Worm (Caenorhabditis elegans): Measurements from ENCODE around the gene C01G12.5.

C01G12.5 gene

DNA sequence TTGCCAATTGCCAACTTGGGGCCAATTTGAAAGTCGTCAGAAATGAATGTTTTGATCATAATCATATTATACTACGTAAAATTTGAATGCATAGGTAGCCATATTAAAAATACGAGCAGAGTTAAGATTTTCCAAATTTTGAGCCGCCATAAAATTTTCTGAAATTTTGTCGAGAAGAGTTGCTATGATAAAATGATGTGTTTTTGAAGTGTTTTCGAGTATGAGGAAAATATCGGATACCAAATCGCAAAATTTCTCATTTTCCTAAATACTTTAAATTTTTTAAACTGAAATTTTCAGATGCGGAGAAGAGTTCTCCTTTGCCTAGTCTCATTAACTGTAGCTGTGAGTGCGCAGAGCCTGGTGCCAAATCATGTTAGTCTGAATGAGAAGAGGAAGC lies 40.0 kb upstream of the C01G12.5 start, which contains the start of gene tag-297:
TSS of gene tag-297 (plus strand) at position 301 of the 400 bp plus-strand sequence.
- TF ChIP-seq cebp-2 (GFP tag; IDR thresholded peaks at IDR 0.05) (no peak), lir-1 (GFP tag; conservative IDR thresholded peaks at IDR 0.05) (no peak), dpl-1 (GFP tag; optimal IDR thresholded peaks at IDR 0.05) (no peak), T26A5.8 (tag; optimal IDR thresholded peaks at IDR 0.05) (no peak), nhr-27 (tag; optimal IDR thresholded peaks at IDR 0.05) (no peak), ceh-100 (GFP tag; IDR thresholded peaks at IDR 0.05) (no peak), athp-1 (tag; optimal IDR thresholded peaks at IDR 0.05) (no peak)

DNA sequence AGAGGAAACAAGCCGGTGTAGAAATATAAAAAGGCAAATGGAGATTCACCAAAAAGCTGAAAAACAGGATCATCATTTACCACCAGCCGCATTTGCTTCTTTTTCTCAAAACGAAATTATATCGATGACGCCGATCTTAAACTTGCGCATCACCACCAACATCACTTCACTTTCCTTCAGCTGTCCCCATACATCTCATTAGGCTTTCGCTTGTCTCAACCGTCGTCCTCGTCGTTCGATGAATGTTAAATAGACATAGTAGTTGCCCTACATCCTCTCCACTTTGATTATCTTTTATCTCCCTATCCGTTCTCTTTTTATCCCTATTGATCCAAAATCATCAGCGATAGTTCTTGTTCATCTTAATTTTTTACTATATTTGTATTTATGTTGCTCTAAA lies 39.6 kb upstream of the C01G12.5 start:
- TF ChIP-seq chd-7 (tag; optimal IDR thresholded peaks at IDR 0.05) (no peak), nhr-179 (tag; optimal IDR thresholded peaks at IDR 0.05) (no peak), K12H6.12 (tag; optimal IDR thresholded peaks at IDR 0.05) (no peak), ama-1 (optimal IDR thresholded peaks at IDR 0.05) (no peak), ama-1 (GFP tag; optimal IDR thresholded peaks at IDR 0.05) (no peak), ceh-40 (GFP tag; IDR thresholded peaks at IDR 0.05) (no peak), egrh-3 (GFP tag; IDR thresholded peaks at IDR 0.05) (no peak), gei-17 (GFP tag; optimal IDR thresholded peaks at IDR 0.05) (no peak), ceh-100 (GFP tag; IDR thresholded peaks at IDR 0.05) (no peak), rpc-1 (optimal IDR thresholded peaks at IDR 0.05) (no peak), rpc-1 (tag; optimal IDR thresholded peaks at IDR 0.05) (no peak), tbx-9 (tag; optimal IDR thresholded peaks at IDR 0.05; ENCODE audit: borderline replicate concordance) (no peak)

DNA sequence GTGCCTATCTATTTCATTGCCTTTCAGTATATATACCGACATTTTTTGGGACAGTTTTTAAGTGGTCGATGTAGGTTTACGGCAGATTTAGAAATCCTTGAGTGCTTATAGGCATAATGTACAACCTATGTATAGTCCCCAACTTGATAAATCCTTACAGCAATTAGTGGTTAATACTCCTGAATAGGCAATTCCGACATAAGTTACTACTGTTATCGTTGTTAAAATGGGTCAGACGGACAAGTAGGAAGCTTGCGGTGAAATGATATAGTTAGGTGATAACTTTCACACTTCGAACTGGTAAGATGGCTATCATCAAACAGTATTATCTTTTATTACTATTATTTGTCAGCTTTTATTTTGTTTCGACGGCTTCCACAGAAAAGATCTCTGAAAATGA lies 35.5 kb upstream of the C01G12.5 start, which contains the start of gene mltn-10:
TSS of gene mltn-10 (plus strand) at position 301 of the 400 bp plus-strand sequence.
- no peak for TF ChIP-seq ztf-22 (GFP tag; optimal IDR thresholded peaks at IDR 0.05)
- no peak for TF ChIP-seq Y56A3A.18 (GFP tag; IDR thresholded peaks at IDR 0.05)
- TF ChIP-seq rcor-1 (GFP tag; IDR thresholded peaks at IDR 0.05) = no peak
- TF ChIP-seq unc-130 (GFP tag; optimal IDR thresholded peaks at IDR 0.05) = no peak
- TF ChIP-seq dpl-1 (GFP tag; optimal IDR thresholded peaks at IDR 0.05) = no peak
- no peak for TF ChIP-seq pbrm-1 (GFP tag; IDR thresholded peaks at IDR 0.05)
- TF ChIP-seq lin-35 (GFP tag; optimal IDR thresholded peaks at IDR 0.05) = no peak
- TF ChIP-seq nfyb-1 (GFP tag; IDR thresholded peaks at IDR 0.05) = no peak
- TF ChIP-seq nfya-1 (tag; optimal IDR thresholded peaks at IDR 0.05; ENCODE audit: borderline replicate concordance, insufficient read depth) = no peak
- TF ChIP-seq chd-7 (tag; optimal IDR thresholded peaks at IDR 0.05) = no peak
- no peak for TF ChIP-seq nhr-80 (tag; optimal IDR thresholded peaks at IDR 0.05)

DNA sequence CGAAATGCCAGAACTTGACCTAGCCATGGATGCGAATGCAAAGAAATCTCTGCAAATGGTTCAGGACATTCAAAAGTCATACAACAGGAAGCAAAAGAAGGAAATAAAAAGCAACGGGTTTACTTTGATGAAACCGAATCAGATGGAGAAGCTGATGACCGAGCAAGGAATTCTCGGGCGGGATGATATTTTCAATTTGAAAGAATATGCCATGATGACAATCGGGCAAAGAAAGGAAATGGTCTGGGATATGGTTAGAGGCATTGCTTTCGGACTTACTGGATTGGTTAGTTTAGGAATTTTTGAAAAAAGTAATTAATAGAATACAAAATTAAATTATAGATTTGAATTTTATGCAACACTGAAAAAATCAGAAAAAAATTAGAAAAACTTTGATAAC lies 33.4 kb upstream of the C01G12.5 start:
- TF ChIP-seq F57C9.4 (tag; optimal IDR thresholded peaks at IDR 0.05) (no peak), aptf-3 (GFP tag; IDR thresholded peaks at IDR 0.05) (no peak), pha-4 (tag; optimal IDR thresholded peaks at IDR 0.05) (no peak), unc-62 (GFP tag; optimal IDR thresholded peaks at IDR 0.05) (no peak), zim-3 (tag; optimal IDR thresholded peaks at IDR 0.05) (no peak), him-1 (tag; optimal IDR thresholded peaks at IDR 0.05) (no peak), attf-6 (GFP tag; IDR thresholded peaks at IDR 0.05) (no peak), F39B2.1 (GFP tag; IDR thresholded peaks at IDR 0.05) (no peak), ekl-4 (GFP tag; IDR thresholded peaks at IDR 0.05) (no peak), atf-7 (tag; optimal IDR thresholded peaks at IDR 0.05) (no peak), egl-18 (GFP tag; IDR thresholded peaks at IDR 0.05) (no peak)

All from whole organism, young adult.